Fruit fly (Drosophila melanogaster): Measurements from ENCODE around the gene RpS2.

Gene RpS2

DNA sequence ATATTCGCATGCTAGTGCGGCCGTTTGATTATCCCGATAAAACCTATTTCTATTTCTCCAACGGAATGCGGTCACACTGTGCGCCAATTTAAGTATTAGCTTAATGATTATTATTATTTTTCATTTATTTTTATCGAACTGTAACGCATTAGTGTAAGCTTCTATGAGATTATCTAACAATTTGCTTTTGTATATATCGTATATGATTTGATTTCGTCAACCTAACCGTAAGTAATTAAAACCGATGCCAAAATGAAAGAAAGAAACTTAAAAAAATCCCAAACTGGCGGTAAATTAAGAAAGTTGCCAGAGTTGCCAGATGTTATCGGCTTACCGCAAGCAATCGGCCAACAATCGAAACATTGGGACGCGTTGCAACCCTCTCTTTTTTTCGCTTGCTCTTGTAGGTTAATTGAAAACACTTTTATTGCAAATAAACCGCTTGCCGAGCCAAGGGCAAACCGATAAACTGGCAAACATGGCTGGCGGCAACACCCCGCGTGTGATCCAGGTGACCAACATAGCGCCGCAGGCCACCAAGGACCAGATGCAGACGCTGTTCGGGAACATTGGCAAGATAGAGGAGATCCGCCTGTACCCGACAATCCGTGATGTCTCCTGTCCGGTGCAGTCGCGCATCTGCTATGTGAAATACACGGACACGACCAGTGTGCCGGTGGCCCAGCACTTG, 15.4 kb upstream of the RpS2 start, which contains the start of the genes Etl1 and Srp54:
Gene Etl1, minus strand, starts transcription at position 39 of the 691 bp plus-strand sequence.
Gene Srp54, plus strand, starts transcription at position 342 of the 691 bp plus-strand sequence.
- TF ChIP-seq toe (GFP tag; optimal IDR thresholded peaks at IDR 0.05) = no peak
- TF ChIP-seq CG7101 (tag; optimal IDR thresholded peaks at IDR 0.05) = no peak
- TF ChIP-seq Mnt (GFP tag; optimal IDR thresholded peaks at IDR 0.05) = peak; percentile 17
- TF ChIP-seq cnc (optimal IDR thresholded peaks at IDR 0.05) = no peak
- no peak for TF ChIP-seq tj (GFP tag; optimal IDR thresholded peaks at IDR 0.05)
- no peak for TF ChIP-seq Crg-1 (GFP tag; optimal IDR thresholded peaks at IDR 0.05)
- no peak for TF ChIP-seq kay (GFP tag; ENCODE audit: borderline replicate concordance)
- no peak for TF ChIP-seq Clk (GFP tag; optimal IDR thresholded peaks at IDR 0.05)
- TF ChIP-seq CG33017 (tag; optimal IDR thresholded peaks at IDR 0.05) = no peak
- no peak for TF ChIP-seq CG1620 (GFP tag; optimal IDR thresholded peaks at IDR 0.05)
- TF ChIP-seq cic (GFP tag; optimal IDR thresholded peaks at IDR 0.05) = no peak
- no peak for TF ChIP-seq ovo (GFP tag; optimal IDR thresholded peaks at IDR 0.05)
- TF ChIP-seq CG5204 (GFP tag; optimal IDR thresholded peaks at IDR 0.05) = no peak
- TF ChIP-seq CG14711 (tag; optimal IDR thresholded peaks at IDR 0.05) = peak; percentile 95
- peak; percentile 21 for TF ChIP-seq Hr96 (GFP tag; optimal IDR thresholded peaks at IDR 0.05)
- TF ChIP-seq CG7045 (GFP tag; optimal IDR thresholded peaks at IDR 0.05) = no peak
- no peak for TF ChIP-seq CG12768 (GFP tag; optimal IDR thresholded peaks at IDR 0.05)
- no peak for TF ChIP-seq CG11617 (GFP tag; optimal IDR thresholded peaks at IDR 0.05)
- TF ChIP-seq pad (GFP tag; optimal IDR thresholded peaks at IDR 0.05) = no peak

dm6 chr2L:9911783-9912182, 14.4 kb upstream of the RpS2 start:
- TF ChIP-seq Crg-1 (GFP tag; optimal IDR thresholded peaks at IDR 0.05) (no peak), Clk (GFP tag; optimal IDR thresholded peaks at IDR 0.05) (no peak), Mnt (GFP tag; optimal IDR thresholded peaks at IDR 0.05) (no peak), Hr96 (GFP tag; optimal IDR thresholded peaks at IDR 0.05) (no peak), CG33017 (tag; optimal IDR thresholded peaks at IDR 0.05) (no peak), CG12768 (GFP tag; optimal IDR thresholded peaks at IDR 0.05) (peak; percentile 17), cnc (optimal IDR thresholded peaks at IDR 0.05) (no peak), bab1 (GFP tag; optimal IDR thresholded peaks at IDR 0.05) (peak; percentile 24), tj (GFP tag; optimal IDR thresholded peaks at IDR 0.05) (no peak), ovo (GFP tag; optimal IDR thresholded peaks at IDR 0.05) (no peak), CG7045 (GFP tag; optimal IDR thresholded peaks at IDR 0.05) (no peak)

DNA sequence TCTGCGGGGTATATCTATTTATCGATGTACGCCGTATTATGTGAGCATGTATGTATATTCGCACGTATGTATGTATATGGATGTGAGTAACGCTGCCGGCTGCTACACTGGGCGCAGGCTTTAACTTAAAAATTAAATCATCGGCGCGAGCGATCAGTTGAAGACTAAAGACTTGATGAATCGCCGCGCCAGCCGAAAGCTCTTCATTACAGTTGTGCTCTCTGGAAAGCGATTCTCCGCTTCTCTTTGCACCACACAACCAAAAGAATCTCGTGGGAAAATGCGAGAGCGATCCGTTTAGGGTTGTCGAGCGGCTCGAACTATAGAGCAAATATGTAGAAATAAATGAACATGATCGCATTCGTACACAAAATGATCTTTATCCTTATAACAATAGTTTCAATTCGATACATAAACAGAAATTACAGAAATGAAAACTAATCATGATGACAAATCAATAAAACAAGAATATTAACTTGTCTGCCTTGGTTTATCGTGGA, 11.2 kb upstream of the RpS2 start, which contains the start of gene CG13124:
Gene CG13124, minus strand, starts transcription at position 166 of the 500 bp plus-strand sequence.
- TF ChIP-seq CG5204 (GFP tag; optimal IDR thresholded peaks at IDR 0.05) (no peak), CG7045 (GFP tag; optimal IDR thresholded peaks at IDR 0.05) (no peak), Hr96 (GFP tag; optimal IDR thresholded peaks at IDR 0.05) (peak; percentile 6), Mnt (GFP tag; optimal IDR thresholded peaks at IDR 0.05) (peak; percentile 46), CG14711 (tag; optimal IDR thresholded peaks at IDR 0.05) (peak; percentile 91), CG7101 (tag; optimal IDR thresholded peaks at IDR 0.05) (peak; percentile 31), CG33017 (tag; optimal IDR thresholded peaks at IDR 0.05) (peak; percentile 52), tj (GFP tag; optimal IDR thresholded peaks at IDR 0.05) (peak; percentile 14), cnc (optimal IDR thresholded peaks at IDR 0.05) (no peak), cic (GFP tag; optimal IDR thresholded peaks at IDR 0.05) (peak; percentile 33)

DNA sequence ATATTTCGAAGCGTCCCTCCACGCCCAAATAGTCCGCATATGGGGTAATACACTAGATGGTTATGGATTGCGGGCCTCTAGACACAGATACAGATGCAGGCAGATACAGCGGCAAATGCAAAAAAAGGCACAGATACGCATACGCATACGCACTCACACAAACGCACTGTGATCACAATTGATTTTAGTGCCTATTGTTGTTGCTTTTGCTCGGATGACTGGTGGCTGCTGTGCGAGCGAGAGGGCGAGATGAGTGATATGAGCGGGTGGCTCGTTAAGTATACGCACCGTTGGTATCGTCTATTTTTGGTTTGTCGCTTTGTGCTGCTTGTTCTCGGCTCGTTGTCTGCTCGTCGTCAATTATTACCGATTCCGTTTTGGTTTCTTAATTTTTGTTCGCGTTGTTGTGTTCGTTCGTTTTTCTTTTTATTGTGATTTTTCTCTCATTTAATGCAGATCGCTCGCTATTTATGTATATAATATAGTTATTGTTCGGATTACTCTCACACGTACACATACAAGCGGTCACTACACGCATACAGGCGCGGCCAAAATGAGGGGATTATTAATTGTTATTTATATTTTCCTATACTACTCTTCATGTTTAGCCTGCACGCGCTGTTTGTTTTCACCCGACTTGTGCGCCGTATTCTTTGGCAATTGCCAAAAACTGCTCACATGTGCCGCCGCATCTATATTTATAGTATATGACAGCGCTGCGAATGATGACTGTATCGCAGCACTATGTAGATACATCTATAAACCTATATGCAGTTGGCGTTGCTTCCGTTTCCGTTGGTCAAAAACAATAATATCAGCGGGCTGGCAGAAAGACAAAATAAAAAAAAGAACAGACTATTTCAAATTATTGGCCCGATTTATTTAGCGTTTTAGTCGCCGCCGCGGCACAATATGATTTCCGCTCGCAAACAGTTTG, 10.2 kb upstream of the RpS2 start:
- TF ChIP-seq cic (GFP tag; optimal IDR thresholded peaks at IDR 0.05) (peak; percentile 18), Clk (GFP tag; optimal IDR thresholded peaks at IDR 0.05) (no peak), Mnt (GFP tag; optimal IDR thresholded peaks at IDR 0.05) (peak; percentile 35), CG11617 (GFP tag; optimal IDR thresholded peaks at IDR 0.05) (peak; percentile 5), cnc (optimal IDR thresholded peaks at IDR 0.05) (no peak), kay (GFP tag; ENCODE audit: borderline replicate concordance) (peak; percentile 95), Hr96 (GFP tag; optimal IDR thresholded peaks at IDR 0.05) (no peak)

dm6 chr2L:9906641-9907040, 9.3 kb upstream of the RpS2 start:
- TF ChIP-seq kay (GFP tag; ENCODE audit: borderline replicate concordance) (peak; percentile 80), CG1620 (GFP tag; optimal IDR thresholded peaks at IDR 0.05) (no peak), CG5204 (GFP tag; optimal IDR thresholded peaks at IDR 0.05) (no peak), tj (GFP tag; optimal IDR thresholded peaks at IDR 0.05) (no peak), Crg-1 (GFP tag; optimal IDR thresholded peaks at IDR 0.05) (no peak), Clk (GFP tag; optimal IDR thresholded peaks at IDR 0.05) (no peak), CG14711 (tag; optimal IDR thresholded peaks at IDR 0.05) (no peak)

- TF ChIP-seq pad (GFP tag; optimal IDR thresholded peaks at IDR 0.05) (no peak), CG7045 (GFP tag; optimal IDR thresholded peaks at IDR 0.05) (no peak), Mnt (GFP tag; optimal IDR thresholded peaks at IDR 0.05) (no peak), CG11617 (GFP tag; optimal IDR thresholded peaks at IDR 0.05) (no peak), ovo (GFP tag; optimal IDR thresholded peaks at IDR 0.05) (no peak), cnc (optimal IDR thresholded peaks at IDR 0.05) (no peak), bab1 (GFP tag; optimal IDR thresholded peaks at IDR 0.05) (no peak), CG1620 (GFP tag; optimal IDR thresholded peaks at IDR 0.05) (no peak)
Observed at dm6 chr2L:9903028-9903427, 5.7 kb upstream of the RpS2 start, which contains the start of gene Muc30E. Muc30E (minus strand) TSS chr2L:9903128.
